Worm (Caenorhabditis elegans) whole organism, mixed stage, embryonic: ENCODE data around the gene chtb-2.

Source experiments
- M03D4.4 ChIP-seq: sonication (generic microtip); optimal IDR thresholded peaks from 2 replicates; lab custom pipeline; 2017; ENCODE audit warnings: mild to moderate bottlenecking, missing genetic modification characterization, missing compliant biosample characterization
- bed-3 ChIP-seq: fragments of 200-800 bp; sonication (Bioruptor generic); optimal IDR thresholded peaks from 3 replicates; lab custom pipeline; 2018; ENCODE audit warnings: mild to moderate bottlenecking, missing genetic modification characterization, moderate library complexity, missing compliant biosample characterization
- blmp-1 ChIP-seq: fragments of 150-350 bp; optimal IDR thresholded peaks from 2 replicates; lab custom pipeline; 2014; ENCODE audit warnings: missing biosample characterization, missing genetic modification characterization
- ceh-39 ChIP-seq: fragments of 150-350 bp; optimal IDR thresholded peaks from 2 replicates; lab custom pipeline; 2014; ENCODE audit warnings: missing biosample characterization, missing genetic modification characterization
- ceh-43 ChIP-seq: fragments of 200-800 bp; sonication (Bioruptor generic); optimal IDR thresholded peaks from 2 replicates; lab custom pipeline; 2018; ENCODE audit warnings: mild to moderate bottlenecking, missing genetic modification characterization, moderate library complexity, missing compliant biosample characterization
- ceh-83 ChIP-seq: fragments of 200-800 bp; sonication (Bioruptor generic); optimal IDR thresholded peaks from 2 replicates; lab custom pipeline; 2018; ENCODE audit warnings: mild to moderate bottlenecking, missing genetic modification characterization, missing compliant biosample characterization
- ces-1 ChIP-seq: fragments of 150-350 bp; optimal IDR thresholded peaks from 2 replicates; lab custom pipeline; 2014; ENCODE audit warnings: missing biosample characterization, missing genetic modification reagents, missing genetic modification characterization
- cnd-1 ChIP-seq: fragments of 200-800 bp; sonication (Bioruptor generic); optimal IDR thresholded peaks from 2 replicates; lab custom pipeline; 2018; ENCODE audit warnings: mild to moderate bottlenecking, missing genetic modification characterization, missing compliant biosample characterization
- drap-1 ChIP-seq: fragments of 200-800 bp; sonication (Bioruptor generic); optimal IDR thresholded peaks from 3 replicates; lab custom pipeline; 2018; ENCODE audit warnings: mild to moderate bottlenecking, missing genetic modification characterization, missing compliant biosample characterization
- elt-3 ChIP-seq: fragments of 150-350 bp; optimal IDR thresholded peaks from 2 replicates; lab custom pipeline; 2014; ENCODE audit warnings: missing biosample characterization, missing genetic modification characterization
- flh-1 ChIP-seq: fragments of 200-800 bp; sonication (Bioruptor generic); optimal IDR thresholded peaks from 2 replicates; lab custom pipeline; 2018; ENCODE audit warnings: mild to moderate bottlenecking, missing genetic modification characterization, moderate library complexity, missing compliant biosample characterization
- ham-2 ChIP-seq: fragments of 200-800 bp; sonication (Bioruptor generic); optimal IDR thresholded peaks from 2 replicates; lab custom pipeline; 2018; ENCODE audit warnings: mild to moderate bottlenecking, missing genetic modification characterization, missing compliant biosample characterization
- hlh-1 ChIP-seq: fragments of 150-350 bp; optimal IDR thresholded peaks from 2 replicates; lab custom pipeline; 2014; ENCODE audit warnings: missing biosample characterization, missing genetic modification reagents, missing genetic modification characterization
- lin-13 ChIP-seq: fragments of 150-350 bp; optimal IDR thresholded peaks from 2 replicates; lab custom pipeline; 2014; ENCODE audit warnings: missing biosample characterization, missing genetic modification characterization
- lin-32 ChIP-seq: fragments of 200-800 bp; sonication (Bioruptor generic); optimal IDR thresholded peaks from 2 replicates; lab custom pipeline; 2018; ENCODE audit warnings: mild to moderate bottlenecking, missing genetic modification characterization, missing compliant biosample characterization
- lsy-2 ChIP-seq: fragments of 150-350 bp; optimal IDR thresholded peaks from 2 replicates; lab custom pipeline; 2014; ENCODE audit warnings: missing biosample characterization, missing genetic modification characterization
- mab-5 ChIP-seq: fragments of 150-350 bp; optimal IDR thresholded peaks from 2 replicates; lab custom pipeline; 2014; ENCODE audit warnings: missing biosample characterization, missing genetic modification characterization
- mep-1 ChIP-seq: fragments of 150-350 bp; optimal IDR thresholded peaks from 2 replicates; lab custom pipeline; 2017; ENCODE audit warnings: missing biosample characterization, missing genetic modification reagents, missing genetic modification characterization, inconsistent platforms
- nhr-12 ChIP-seq: fragments of 150-350 bp; optimal IDR thresholded peaks from 2 replicates; lab custom pipeline; 2014; ENCODE audit warnings: missing biosample characterization, missing genetic modification characterization
- nhr-2 ChIP-seq: fragments of 150-350 bp; optimal IDR thresholded peaks from 2 replicates; lab custom pipeline; 2014; ENCODE audit warnings: missing biosample characterization, missing genetic modification characterization
- nhr-76 ChIP-seq: sonication (generic microtip); optimal IDR thresholded peaks from 2 replicates; lab custom pipeline; 2017; ENCODE audit warnings: missing biosample characterization, missing genetic modification characterization
- pha-4 ChIP-seq: fragments of 150-350 bp; optimal IDR thresholded peaks from 2 replicates; lab custom pipeline; 2018; ENCODE audit warnings: missing biosample characterization, missing genetic modification reagents, missing genetic modification characterization
- sem-2 ChIP-seq: fragments of 200-800 bp; sonication (Bioruptor generic); optimal IDR thresholded peaks from 2 replicates; lab custom pipeline; 2018; ENCODE audit warnings: mild to moderate bottlenecking, missing genetic modification characterization, missing compliant biosample characterization
- snpc-4 ChIP-seq: fragments of 150-350 bp; optimal IDR thresholded peaks from 2 replicates; lab custom pipeline; 2014; ENCODE audit warnings: missing biosample characterization, missing genetic modification characterization
- sptf-1 ChIP-seq: sonication (generic microtip); optimal IDR thresholded peaks from 2 replicates; lab custom pipeline; 2017; ENCODE audit warnings: mild to moderate bottlenecking, missing genetic modification characterization, moderate library complexity, missing compliant biosample characterization
- tbx-8 ChIP-seq: fragments of 200-800 bp; sonication (Bioruptor generic); optimal IDR thresholded peaks from 2 replicates; lab custom pipeline; 2018; ENCODE audit warnings: mild to moderate bottlenecking, missing genetic modification characterization, moderate library complexity, missing compliant biosample characterization
- unc-120 ChIP-seq: sonication (generic microtip); optimal IDR thresholded peaks from 2 replicates; lab custom pipeline; 2017; ENCODE audit warnings: missing genetic modification characterization, missing compliant biosample characterization; ENCODE audit not compliant: poor library complexity, severe bottlenecking
- unc-39 ChIP-seq: fragments of 150-350 bp; optimal IDR thresholded peaks from 2 replicates; lab custom pipeline; 2014; ENCODE audit warnings: missing biosample characterization, missing genetic modification characterization
- unc-62 ChIP-seq: fragments of 150-350 bp; optimal IDR thresholded peaks from 2 replicates; lab custom pipeline; 2014; ENCODE audit warnings: missing biosample characterization, missing genetic modification reagents, missing genetic modification characterization
- zip-8 ChIP-seq: fragments of 150-350 bp; optimal IDR thresholded peaks from 2 replicates; lab custom pipeline; 2014; ENCODE audit warnings: missing biosample characterization, missing genetic modification characterization
- ztf-11 ChIP-seq: fragments of 150-350 bp; optimal IDR thresholded peaks from 2 replicates; lab custom pipeline; 2014; ENCODE audit warnings: missing biosample characterization, missing genetic modification characterization

chtb-2 gene

DNA sequence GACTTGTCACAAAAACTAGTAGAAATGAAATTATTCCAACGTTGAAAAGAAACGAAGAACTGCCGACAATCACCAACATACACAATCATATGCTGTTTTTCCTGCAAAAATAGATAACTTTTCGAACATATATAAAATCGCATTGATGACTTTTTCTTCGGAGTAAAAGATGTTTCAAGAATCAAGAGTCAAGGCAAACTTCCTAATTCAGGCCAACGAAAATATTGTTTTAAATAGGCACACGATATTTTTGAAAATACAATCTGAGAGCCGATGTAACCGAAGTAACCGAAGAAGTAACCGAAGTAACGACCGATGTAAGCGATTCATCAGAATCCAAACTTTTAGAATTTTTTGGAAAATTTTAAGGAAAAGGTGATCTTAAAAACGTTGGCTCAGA lies 36.9 kb downstream of the chtb-2 start, which contains the start of gene C09E7.10:
Gene C09E7.10, minus strand, starts transcription at position 101 of the 400 bp plus-strand sequence.
- TF ChIP-seq ceh-43 (GFP tag; lab: Kevin White, UChicago) = no peak
- TF ChIP-seq ceh-39 (tag; lab: Kevin White, UChicago) = no peak

DNA sequence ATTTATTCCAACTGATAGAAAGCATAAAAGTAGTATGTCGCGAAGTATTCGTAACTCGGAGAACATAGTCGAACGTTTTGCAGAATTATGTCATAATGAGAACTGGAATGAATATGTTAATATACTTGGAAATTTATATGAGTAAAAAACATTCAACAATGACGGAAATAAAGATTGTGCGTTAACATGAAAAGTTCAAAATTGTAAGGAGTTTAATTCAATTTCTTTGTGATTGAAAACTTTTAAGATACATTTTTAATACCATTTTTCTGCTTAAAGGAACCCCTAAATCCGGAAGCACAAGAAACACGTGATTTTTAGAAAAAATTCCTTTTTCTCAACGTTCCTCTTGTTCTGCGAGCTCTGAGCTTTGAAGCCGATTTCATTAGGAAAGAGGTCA lies 42.5 kb downstream of the chtb-2 start, which contains the start of gene oig-1:
Gene oig-1, minus strand, starts transcription at position 101 of the 400 bp plus-strand sequence.
- TF ChIP-seq lsy-2 (tag; lab: Kevin White, UChicago) = no peak

DNA sequence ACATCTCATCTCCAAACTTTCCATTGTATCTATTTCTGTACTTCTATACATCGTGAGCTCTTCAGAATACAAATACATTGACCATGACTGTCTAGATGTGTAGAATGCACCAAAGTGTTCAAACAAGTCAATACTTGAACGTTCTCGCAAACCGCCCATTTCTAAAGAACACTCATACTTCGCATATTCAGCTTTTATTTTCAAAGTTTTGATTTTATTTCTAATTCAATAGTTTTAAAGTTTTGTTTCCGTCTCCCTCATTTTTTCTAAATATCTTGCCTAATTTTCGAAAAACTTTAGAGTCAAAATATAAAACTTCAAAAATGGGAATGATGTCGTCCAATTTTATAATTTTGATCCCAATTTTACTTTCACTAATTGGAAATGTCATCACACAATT lies 44.9 kb downstream of the chtb-2 start, which contains the start of gene pqn-10:
Gene pqn-10, plus strand, starts transcription at position 301 of the 400 bp plus-strand sequence.
- no peak for TF ChIP-seq lin-32 (GFP tag; lab: Kevin White, UChicago)
- TF ChIP-seq unc-120 = no peak
- no peak for TF ChIP-seq lsy-2 (tag; lab: Kevin White, UChicago)
- TF ChIP-seq mep-1 (tag; lab: Kevin White, UChicago) = no peak
- TF ChIP-seq flh-1 = no peak
- TF ChIP-seq blmp-1 = no peak
- no peak for TF ChIP-seq ham-2 (GFP tag; lab: Kevin White, UChicago)
- no peak for TF ChIP-seq mab-5 (tag; lab: Kevin White, UChicago)
- no peak for TF ChIP-seq lin-13 (tag; lab: Kevin White, UChicago)
- no peak for TF ChIP-seq cnd-1 (tag; lab: Kevin White, UChicago)
- no peak for TF ChIP-seq bed-3 (GFP tag; lab: Kevin White, UChicago)
- no peak for TF ChIP-seq ces-1

DNA sequence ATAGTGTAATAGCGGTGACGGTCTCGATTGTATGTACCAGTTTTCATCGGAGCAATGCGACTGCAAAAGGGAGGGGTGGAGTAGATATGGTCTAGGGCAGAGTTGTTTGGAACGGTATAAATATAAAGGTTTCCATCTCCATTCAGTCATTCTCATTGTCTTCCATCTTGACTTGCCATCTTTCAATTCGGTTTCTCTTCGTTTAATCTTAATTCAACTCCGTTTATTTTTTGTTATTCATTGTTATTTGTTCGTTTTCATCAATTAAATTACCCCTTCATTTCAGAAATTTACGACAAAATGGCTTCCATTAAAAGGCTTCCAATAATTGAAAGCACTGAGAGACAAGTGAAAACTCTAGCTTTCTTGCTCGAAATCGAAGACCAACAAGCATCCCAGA lies 48.1 kb downstream of the chtb-2 start, which contains the start of gene C09E7.11:
Gene C09E7.11, plus strand, starts transcription at position 301 of the 400 bp plus-strand sequence.
- TF ChIP-seq ces-1 (no peak), pha-4 (tag; lab: Kevin White, UChicago) (no peak), blmp-1 (no peak), ceh-83 (GFP tag; lab: Kevin White, UChicago) (no peak), zip-8 (tag; lab: Kevin White, UChicago) (no peak), sptf-1 (tag; lab: Kevin White, UChicago) (no peak), unc-120 (no peak), bed-3 (GFP tag; lab: Kevin White, UChicago) (no peak), M03D4.4 (no peak), elt-3 (no peak), nhr-2 (tag; lab: Kevin White, UChicago) (no peak), mab-5 (tag; lab: Kevin White, UChicago) (no peak), ham-2 (GFP tag; lab: Kevin White, UChicago) (no peak), nhr-12 (tag; lab: Kevin White, UChicago) (no peak), sem-2 (GFP tag; lab: Kevin White, UChicago) (no peak), unc-39 (tag; lab: Kevin White, UChicago) (no peak)

DNA sequence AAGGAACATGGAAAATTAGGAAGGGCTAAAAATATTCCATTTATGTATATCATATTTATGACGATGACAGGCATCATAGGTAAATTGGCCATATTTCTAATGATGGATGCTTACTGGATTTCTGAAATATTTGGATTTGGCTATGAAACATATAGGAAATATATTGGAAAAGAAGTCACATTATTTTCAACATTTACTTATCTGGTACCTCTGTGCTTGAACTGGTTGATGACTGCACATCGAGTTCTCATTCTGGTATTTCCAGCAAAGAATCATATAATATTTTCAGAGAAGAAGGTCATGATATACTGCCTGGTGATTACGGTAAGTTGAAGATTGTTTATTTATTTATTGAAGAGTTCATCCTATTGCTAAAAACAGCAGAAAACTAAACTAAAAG lies 49.6 kb downstream of the chtb-2 start, which contains the start of gene srxa-5:
Gene srxa-5, plus strand, starts transcription at position 301 of the 400 bp plus-strand sequence.
- TF ChIP-seq snpc-4 (tag; lab: Kevin White, UChicago) (no peak), M03D4.4 (no peak), mab-5 (tag; lab: Kevin White, UChicago) (no peak), ztf-11 (tag; lab: Kevin White, UChicago) (no peak), tbx-8 (GFP tag; lab: Kevin White, UChicago) (no peak), zip-8 (tag; lab: Kevin White, UChicago) (no peak), ham-2 (GFP tag; lab: Kevin White, UChicago) (no peak), unc-62 (GFP tag; lab: Kevin White, UChicago) (no peak), bed-3 (GFP tag; lab: Kevin White, UChicago) (no peak), elt-3 (no peak), ces-1 (no peak), drap-1 (GFP tag; lab: Kevin White, UChicago) (no peak), hlh-1 (tag; lab: Kevin White, UChicago) (no peak), unc-120 (no peak), flh-1 (no peak), sem-2 (GFP tag; lab: Kevin White, UChicago) (no peak), blmp-1 (no peak), cnd-1 (tag; lab: Kevin White, UChicago) (no peak), nhr-76 (tag; lab: Kevin White, UChicago) (no peak), nhr-2 (tag; lab: Kevin White, UChicago) (no peak)
